Worm (Caenorhabditis elegans) whole organism, mixed stage, embryonic: ENCODE data around the gene prx-13.

ENCODE experiments used
- M03D4.4 ChIP-seq: sonication (generic microtip); optimal IDR thresholded peaks from 2 replicates; lab custom pipeline; 2017; ENCODE audit warnings: mild to moderate bottlenecking, missing genetic modification characterization, missing compliant biosample characterization
- bed-3 ChIP-seq: fragments of 200-800 bp; sonication (Bioruptor generic); optimal IDR thresholded peaks from 3 replicates; lab custom pipeline; 2018; ENCODE audit warnings: mild to moderate bottlenecking, missing genetic modification characterization, moderate library complexity, missing compliant biosample characterization
- ceh-39 ChIP-seq: fragments of 150-350 bp; optimal IDR thresholded peaks from 2 replicates; lab custom pipeline; 2014; ENCODE audit warnings: missing biosample characterization, missing genetic modification characterization
- ceh-43 ChIP-seq: fragments of 200-800 bp; sonication (Bioruptor generic); optimal IDR thresholded peaks from 2 replicates; lab custom pipeline; 2018; ENCODE audit warnings: mild to moderate bottlenecking, missing genetic modification characterization, moderate library complexity, missing compliant biosample characterization
- ceh-83 ChIP-seq: fragments of 200-800 bp; sonication (Bioruptor generic); optimal IDR thresholded peaks from 2 replicates; lab custom pipeline; 2018; ENCODE audit warnings: mild to moderate bottlenecking, missing genetic modification characterization, missing compliant biosample characterization
- ces-1 ChIP-seq: fragments of 150-350 bp; optimal IDR thresholded peaks from 2 replicates; lab custom pipeline; 2014; ENCODE audit warnings: missing biosample characterization, missing genetic modification reagents, missing genetic modification characterization
- cnd-1 ChIP-seq: fragments of 200-800 bp; sonication (Bioruptor generic); optimal IDR thresholded peaks from 2 replicates; lab custom pipeline; 2018; ENCODE audit warnings: mild to moderate bottlenecking, missing genetic modification characterization, missing compliant biosample characterization
- drap-1 ChIP-seq: fragments of 200-800 bp; sonication (Bioruptor generic); optimal IDR thresholded peaks from 3 replicates; lab custom pipeline; 2018; ENCODE audit warnings: mild to moderate bottlenecking, missing genetic modification characterization, missing compliant biosample characterization
- elt-1 ChIP-seq: sonication (generic microtip); optimal IDR thresholded peaks from 2 replicates; lab custom pipeline; 2017; ENCODE audit warnings: missing genetic modification characterization, mild to moderate bottlenecking, missing compliant biosample characterization, antibody characterized with exemption, moderate library complexity, borderline replicate concordance; ENCODE audit not compliant: insufficient read depth
- flh-1 ChIP-seq: fragments of 200-800 bp; sonication (Bioruptor generic); optimal IDR thresholded peaks from 2 replicates; lab custom pipeline; 2018; ENCODE audit warnings: mild to moderate bottlenecking, missing genetic modification characterization, moderate library complexity, missing compliant biosample characterization
- ham-2 ChIP-seq: fragments of 200-800 bp; sonication (Bioruptor generic); optimal IDR thresholded peaks from 2 replicates; lab custom pipeline; 2018; ENCODE audit warnings: mild to moderate bottlenecking, missing genetic modification characterization, missing compliant biosample characterization
- hlh-1 ChIP-seq: fragments of 150-350 bp; optimal IDR thresholded peaks from 2 replicates; lab custom pipeline; 2014; ENCODE audit warnings: missing biosample characterization, missing genetic modification reagents, missing genetic modification characterization
- lin-13 ChIP-seq: fragments of 150-350 bp; optimal IDR thresholded peaks from 2 replicates; lab custom pipeline; 2014; ENCODE audit warnings: missing biosample characterization, missing genetic modification characterization
- lin-32 ChIP-seq: fragments of 200-800 bp; sonication (Bioruptor generic); optimal IDR thresholded peaks from 2 replicates; lab custom pipeline; 2018; ENCODE audit warnings: mild to moderate bottlenecking, missing genetic modification characterization, missing compliant biosample characterization
- lsy-2 ChIP-seq: fragments of 150-350 bp; optimal IDR thresholded peaks from 2 replicates; lab custom pipeline; 2014; ENCODE audit warnings: missing biosample characterization, missing genetic modification characterization
- mab-5 ChIP-seq: fragments of 150-350 bp; optimal IDR thresholded peaks from 2 replicates; lab custom pipeline; 2014; ENCODE audit warnings: missing biosample characterization, missing genetic modification characterization
- mep-1 ChIP-seq: fragments of 150-350 bp; optimal IDR thresholded peaks from 2 replicates; lab custom pipeline; 2017; ENCODE audit warnings: missing biosample characterization, missing genetic modification reagents, missing genetic modification characterization, inconsistent platforms
- mls-2 ChIP-seq: sonication (generic microtip); optimal IDR thresholded peaks from 2 replicates; lab custom pipeline; 2016; ENCODE audit warnings: mild to moderate bottlenecking, missing genetic modification characterization, moderate library complexity, missing compliant biosample characterization
- nhr-12 ChIP-seq: fragments of 150-350 bp; optimal IDR thresholded peaks from 2 replicates; lab custom pipeline; 2014; ENCODE audit warnings: missing biosample characterization, missing genetic modification characterization
- nhr-2 ChIP-seq: fragments of 150-350 bp; optimal IDR thresholded peaks from 2 replicates; lab custom pipeline; 2014; ENCODE audit warnings: missing biosample characterization, missing genetic modification characterization
- nhr-237 ChIP-seq: fragments of 150-350 bp; optimal IDR thresholded peaks from 2 replicates; lab custom pipeline; 2014; ENCODE audit warnings: missing biosample characterization, missing genetic modification characterization
- nhr-28 ChIP-seq: fragments of 150-350 bp; optimal IDR thresholded peaks from 2 replicates; lab custom pipeline; 2014; ENCODE audit warnings: missing biosample characterization, missing genetic modification characterization
- nhr-76 ChIP-seq: sonication (generic microtip); optimal IDR thresholded peaks from 2 replicates; lab custom pipeline; 2017; ENCODE audit warnings: missing biosample characterization, missing genetic modification characterization
- pha-4 ChIP-seq: fragments of 150-350 bp; optimal IDR thresholded peaks from 2 replicates; lab custom pipeline; 2018; ENCODE audit warnings: missing biosample characterization, missing genetic modification reagents, missing genetic modification characterization
- sem-2 ChIP-seq: fragments of 200-800 bp; sonication (Bioruptor generic); optimal IDR thresholded peaks from 2 replicates; lab custom pipeline; 2018; ENCODE audit warnings: mild to moderate bottlenecking, missing genetic modification characterization, missing compliant biosample characterization
- snpc-4 ChIP-seq: fragments of 150-350 bp; optimal IDR thresholded peaks from 2 replicates; lab custom pipeline; 2014; ENCODE audit warnings: missing biosample characterization, missing genetic modification characterization
- sptf-1 ChIP-seq: sonication (generic microtip); optimal IDR thresholded peaks from 2 replicates; lab custom pipeline; 2017; ENCODE audit warnings: mild to moderate bottlenecking, missing genetic modification characterization, moderate library complexity, missing compliant biosample characterization
- tbx-8 ChIP-seq: fragments of 200-800 bp; sonication (Bioruptor generic); optimal IDR thresholded peaks from 2 replicates; lab custom pipeline; 2018; ENCODE audit warnings: mild to moderate bottlenecking, missing genetic modification characterization, moderate library complexity, missing compliant biosample characterization
- unc-120 ChIP-seq: sonication (generic microtip); optimal IDR thresholded peaks from 2 replicates; lab custom pipeline; 2017; ENCODE audit warnings: missing genetic modification characterization, missing compliant biosample characterization; ENCODE audit not compliant: poor library complexity, severe bottlenecking
- unc-39 ChIP-seq: fragments of 150-350 bp; optimal IDR thresholded peaks from 2 replicates; lab custom pipeline; 2014; ENCODE audit warnings: missing biosample characterization, missing genetic modification characterization
- zip-8 ChIP-seq: fragments of 150-350 bp; optimal IDR thresholded peaks from 2 replicates; lab custom pipeline; 2014; ENCODE audit warnings: missing biosample characterization, missing genetic modification characterization
- ztf-11 ChIP-seq: fragments of 150-350 bp; optimal IDR thresholded peaks from 2 replicates; lab custom pipeline; 2014; ENCODE audit warnings: missing biosample characterization, missing genetic modification characterization

The prx-13 gene

ce11 chrII:7225864-7226522 is 25.8 kb downstream of the prx-13 start, which contains the start of gene clh-3:
Gene clh-3, minus strand, starts transcription at chrII:7225914.
- TF ChIP-seq ces-1 (GFP tag; lab: Kevin White, UChicago) (no peak), drap-1 (no peak)

ce11 chrII:7224074-7224473 is 27.7 kb downstream of the prx-13 start:
- TF ChIP-seq hlh-1 (no peak), nhr-28 (no peak), flh-1 (no peak), nhr-76 (tag; lab: Kevin White, UChicago) (no peak), unc-39 (tag; lab: Kevin White, UChicago) (no peak), ceh-43 (no peak), lin-32 (GFP tag; lab: Kevin White, UChicago) (no peak)
- TF ChIP-seq, all 35 proteins: peak for 0

- TF ChIP-seq ces-1 (GFP tag; lab: Kevin White, UChicago) (no peak), mab-5 (tag; lab: Kevin White, UChicago) (no peak), ham-2 (GFP tag; lab: Kevin White, UChicago) (no peak), elt-1 (tag; lab: Kevin White, UChicago) (no peak), snpc-4 (tag; lab: Kevin White, UChicago) (no peak), sem-2 (GFP tag; lab: Kevin White, UChicago) (no peak), ceh-83 (no peak), pha-4 (tag; lab: Kevin White, UChicago) (no peak), nhr-12 (no peak), nhr-2 (tag; lab: Kevin White, UChicago) (no peak), lin-13 (tag; lab: Kevin White, UChicago) (no peak), lsy-2 (tag; lab: Kevin White, UChicago) (no peak), nhr-237 (tag; lab: Kevin White, UChicago) (no peak), ceh-43 (no peak), M03D4.4 (tag; lab: Kevin White, UChicago) (no peak), tbx-8 (GFP tag; lab: Kevin White, UChicago) (no peak), unc-120 (tag; lab: Kevin White, UChicago) (no peak), lin-32 (GFP tag; lab: Kevin White, UChicago) (no peak), bed-3 (GFP tag; lab: Kevin White, UChicago) (no peak), sptf-1 (tag; lab: Kevin White, UChicago) (no peak)
Observed at ce11 chrII:7217047-7217446, 34.8 kb downstream of the prx-13 start, which contains the start of gene E04F6.10. Gene E04F6.10, minus strand, starts transcription at chrII:7217147.

ce11 chrII:7212059-7212458 is 39.8 kb downstream of the prx-13 start, which contains the start of gene E04F6.9:
Gene E04F6.9, minus strand, starts transcription at chrII:7212159.
- no peak for TF ChIP-seq flh-1
- no peak for TF ChIP-seq nhr-28
- TF ChIP-seq drap-1: no peak
- no peak for TF ChIP-seq elt-1 (tag; lab: Kevin White, UChicago)
- TF ChIP-seq hlh-1: no peak
- no peak for TF ChIP-seq ham-2 (GFP tag; lab: Kevin White, UChicago)
- TF ChIP-seq pha-4 (tag; lab: Kevin White, UChicago): no peak
- no peak for TF ChIP-seq M03D4.4 (tag; lab: Kevin White, UChicago)
- no peak for TF ChIP-seq ceh-83
- no peak for TF ChIP-seq ces-1 (GFP tag; lab: Kevin White, UChicago)
- no peak for TF ChIP-seq nhr-76 (tag; lab: Kevin White, UChicago)
- no peak for TF ChIP-seq sptf-1 (tag; lab: Kevin White, UChicago)
- no peak for TF ChIP-seq zip-8 (tag; lab: Kevin White, UChicago)
- no peak for TF ChIP-seq unc-120 (tag; lab: Kevin White, UChicago)
- TF ChIP-seq lin-32 (GFP tag; lab: Kevin White, UChicago): no peak
- no peak for TF ChIP-seq cnd-1 (tag; lab: Kevin White, UChicago)
- TF ChIP-seq mls-2 (tag; lab: Kevin White, UChicago): no peak
- TF ChIP-seq, all 35 proteins: peak for 0

ce11 chrII:7211280-7211679 is 40.5 kb downstream of the prx-13 start, which contains the start of gene E04F6.8:
Gene E04F6.8, minus strand, starts transcription at chrII:7211380.
- no peak for TF ChIP-seq ztf-11 (tag; lab: Kevin White, UChicago)
- no peak for TF ChIP-seq nhr-12
- TF ChIP-seq flh-1: no peak
- no peak for TF ChIP-seq zip-8 (tag; lab: Kevin White, UChicago)
- TF ChIP-seq hlh-1: no peak
- no peak for TF ChIP-seq mls-2 (tag; lab: Kevin White, UChicago)
- TF ChIP-seq unc-39 (tag; lab: Kevin White, UChicago): no peak
- no peak for TF ChIP-seq mep-1 (tag; lab: Kevin White, UChicago)
- TF ChIP-seq pha-4 (tag; lab: Kevin White, UChicago): no peak
- no peak for TF ChIP-seq sptf-1 (tag; lab: Kevin White, UChicago)
- no peak for TF ChIP-seq nhr-237 (tag; lab: Kevin White, UChicago)
- no peak for TF ChIP-seq snpc-4 (tag; lab: Kevin White, UChicago)
- no peak for TF ChIP-seq nhr-76 (tag; lab: Kevin White, UChicago)
- no peak for TF ChIP-seq mab-5 (tag; lab: Kevin White, UChicago)
- no peak for TF ChIP-seq ceh-39 (tag; lab: Kevin White, UChicago)
